Worm (Caenorhabditis elegans) whole organism, mixed stage, embryonic: ENCODE results near the gene B0496.6.

Source experiments
- mab-5 ChIP-seq: fragments of 150-350 bp; optimal IDR thresholded peaks from 2 replicates; lab custom pipeline; 2014; ENCODE audit warnings: missing biosample characterization, missing genetic modification characterization
- mls-2 ChIP-seq: sonication (generic microtip); optimal IDR thresholded peaks from 2 replicates; lab custom pipeline; 2016; ENCODE audit warnings: mild to moderate bottlenecking, missing genetic modification characterization, moderate library complexity, missing compliant biosample characterization

ce11 chrIV:7413573-7413972, 5.3 kb upstream of the B0496.6 start:
- TF ChIP-seq mab-5 (tag; lab: Kevin White, UChicago) (no peak), mls-2 (no peak)
